Worm (Caenorhabditis elegans): ENCODE measurements around the gene F23H11.7.
A peak's percentile ranks its signal among the peaks of the same experiment; 100 is the strongest.

F23H11.7 gene

ce11 chrIII:919322-919721 lies at the start of gene F23H11.7:
Gene F23H11.7, minus strand, starts transcription at chrIII:919422.
- no peak for TF ChIP-seq nhr-10 (tag; optimal IDR thresholded peaks at IDR 0.05)
- no peak for TF ChIP-seq ceh-16 (tag; optimal IDR thresholded peaks at IDR 0.05)
- no peak for TF ChIP-seq C34F6.9 (tag; optimal IDR thresholded peaks at IDR 0.05)
- TF ChIP-seq alr-1 (tag; optimal IDR thresholded peaks at IDR 0.05): no peak
- TF ChIP-seq nhr-6 (tag; optimal IDR thresholded peaks at IDR 0.05): no peak
- no peak for TF ChIP-seq F13H6.1 (tag; optimal IDR thresholded peaks at IDR 0.05)
- TF ChIP-seq mbf-1 (tag; optimal IDR thresholded peaks at IDR 0.05): no peak
- TF ChIP-seq fos-1 (tag; optimal IDR thresholded peaks at IDR 0.05): no peak

ce11 chrIII:966259-966658 lies 47.0 kb upstream of the F23H11.7 start:
- TF ChIP-seq nhr-10 (tag; optimal IDR thresholded peaks at IDR 0.05): no peak
- TF ChIP-seq lin-11 (tag; optimal IDR thresholded peaks at IDR 0.05): no peak
- no peak for TF ChIP-seq C34F6.9 (tag; optimal IDR thresholded peaks at IDR 0.05)
- no peak for TF ChIP-seq ztf-11 (tag; optimal IDR thresholded peaks at IDR 0.05)
- TF ChIP-seq lin-39 (tag; optimal IDR thresholded peaks at IDR 0.05): no peak
- TF ChIP-seq fos-1 (tag; optimal IDR thresholded peaks at IDR 0.05): no peak
- TF ChIP-seq alr-1 (tag; optimal IDR thresholded peaks at IDR 0.05): no peak
- no peak for TF ChIP-seq unc-39 (tag; optimal IDR thresholded peaks at IDR 0.05)
- TF ChIP-seq egl-27 (tag; optimal IDR thresholded peaks at IDR 0.05): no peak
- TF ChIP-seq mdl-1 (tag; optimal IDR thresholded peaks at IDR 0.05): no peak
- no peak for TF ChIP-seq ztf-1 (GFP tag; conservative IDR thresholded peaks at IDR 0.05)
- TF ChIP-seq Y55F3AM.14 (GFP tag; optimal IDR thresholded peaks at IDR 0.05): no peak
- no peak for TF ChIP-seq nhr-237 (tag; optimal IDR thresholded peaks at IDR 0.05)
- TF ChIP-seq unc-62 (GFP tag; optimal IDR thresholded peaks at IDR 0.05): no peak

DNA sequence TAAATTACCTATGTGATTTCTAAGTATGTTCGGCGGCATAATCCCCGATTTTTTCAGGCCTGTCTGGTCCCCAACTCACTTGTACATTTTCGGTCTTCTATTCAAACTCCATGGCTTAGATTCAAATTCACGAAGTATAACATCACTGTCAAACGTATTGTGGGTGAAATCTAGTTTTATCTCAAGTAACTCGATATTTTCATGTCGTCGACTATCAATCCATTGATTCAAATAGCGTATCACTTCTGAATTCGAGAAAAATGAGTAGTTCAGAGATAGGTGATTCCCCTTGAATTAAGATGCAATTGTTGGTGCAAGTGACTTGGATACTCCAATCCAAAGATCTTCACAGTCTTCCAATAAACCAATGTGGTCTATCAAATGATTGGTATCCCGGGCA lies 45.4 kb upstream of the F23H11.7 start:
- no peak for TF ChIP-seq lsy-2 (tag; optimal IDR thresholded peaks at IDR 0.05)

- no peak for TF ChIP-seq nhr-12 (tag; optimal IDR thresholded peaks at IDR 0.05)
- no peak for TF ChIP-seq ceh-82 (tag; optimal IDR thresholded peaks at IDR 0.05)
- TF ChIP-seq fos-1 (tag; optimal IDR thresholded peaks at IDR 0.05): peak; percentile 35
- TF ChIP-seq F13H6.1 (tag; optimal IDR thresholded peaks at IDR 0.05): no peak
Measured at ce11 chrIII:961948-962347, 42.7 kb upstream of the F23H11.7 start, which contains the start of gene fbxa-51. Gene fbxa-51, plus strand, starts transcription at chrIII:962269.

DNA sequence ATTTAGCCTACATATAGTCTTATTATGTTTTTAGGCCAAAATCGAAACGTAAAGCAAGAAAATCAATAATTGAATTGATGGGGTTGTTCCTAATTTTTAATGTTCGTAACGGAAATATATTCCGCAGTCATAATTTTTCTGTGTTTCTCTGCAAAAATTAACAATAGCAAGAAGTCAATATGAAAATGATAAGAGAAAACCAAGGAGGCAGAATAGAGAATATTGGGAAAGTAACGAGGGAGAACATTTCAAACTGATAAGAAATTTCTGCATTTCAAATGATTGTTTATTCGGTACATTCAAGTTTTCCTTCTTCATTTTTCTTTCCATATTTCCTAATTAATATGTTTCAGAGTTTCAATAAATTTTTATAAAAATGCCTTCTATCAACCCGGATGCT lies 36.8 kb upstream of the F23H11.7 start, which contains the start of gene fbxa-54:
fbxa-54 (plus strand) TSS at position 354 of the 400 bp plus-strand sequence.
- no peak for TF ChIP-seq ztf-4 (tag; optimal IDR thresholded peaks at IDR 0.05)
- TF ChIP-seq nhr-129 (tag; optimal IDR thresholded peaks at IDR 0.05): no peak
- peak; percentile 9 for TF ChIP-seq gmeb-1 (tag; optimal IDR thresholded peaks at IDR 0.05)
- TF ChIP-seq nhr-11 (tag; optimal IDR thresholded peaks at IDR 0.05): no peak
- TF ChIP-seq fos-1 (tag; optimal IDR thresholded peaks at IDR 0.05): peak; percentile 84
- TF ChIP-seq ceh-16 (tag; optimal IDR thresholded peaks at IDR 0.05): no peak

ce11 chrIII:954553-954952 lies 35.3 kb upstream of the F23H11.7 start, which contains the start of the genes T12B5.15 and T12B5.14:
Gene T12B5.15, minus strand, starts transcription at chrIII:954653.
Gene T12B5.14, plus strand, starts transcription at chrIII:954873.
- TF ChIP-seq mdl-1 (tag; optimal IDR thresholded peaks at IDR 0.05): no peak
- no peak for TF ChIP-seq nhr-129 (tag; optimal IDR thresholded peaks at IDR 0.05)
- TF ChIP-seq nhr-10 (tag; optimal IDR thresholded peaks at IDR 0.05): no peak
- TF ChIP-seq aly-2 (tag; optimal IDR thresholded peaks at IDR 0.05): no peak
- no peak for TF ChIP-seq lsy-2 (tag; optimal IDR thresholded peaks at IDR 0.05)
- TF ChIP-seq nhr-11 (tag; optimal IDR thresholded peaks at IDR 0.05): no peak
- no peak for TF ChIP-seq ztf-1 (GFP tag; conservative IDR thresholded peaks at IDR 0.05)
- no peak for TF ChIP-seq mab-5 (tag; optimal IDR thresholded peaks at IDR 0.05)
- TF ChIP-seq mbf-1 (tag; optimal IDR thresholded peaks at IDR 0.05): no peak
- no peak for TF ChIP-seq ceh-16 (tag; optimal IDR thresholded peaks at IDR 0.05)
- TF ChIP-seq gmeb-1 (tag; optimal IDR thresholded peaks at IDR 0.05): no peak
- TF ChIP-seq nhr-6 (tag; optimal IDR thresholded peaks at IDR 0.05): no peak
- TF ChIP-seq nhr-23 (tag; optimal IDR thresholded peaks at IDR 0.05): no peak
- TF ChIP-seq ama-1 (optimal IDR thresholded peaks at IDR 0.05): no peak
- TF ChIP-seq sem-4 (tag; optimal IDR thresholded peaks at IDR 0.05): no peak

DNA sequence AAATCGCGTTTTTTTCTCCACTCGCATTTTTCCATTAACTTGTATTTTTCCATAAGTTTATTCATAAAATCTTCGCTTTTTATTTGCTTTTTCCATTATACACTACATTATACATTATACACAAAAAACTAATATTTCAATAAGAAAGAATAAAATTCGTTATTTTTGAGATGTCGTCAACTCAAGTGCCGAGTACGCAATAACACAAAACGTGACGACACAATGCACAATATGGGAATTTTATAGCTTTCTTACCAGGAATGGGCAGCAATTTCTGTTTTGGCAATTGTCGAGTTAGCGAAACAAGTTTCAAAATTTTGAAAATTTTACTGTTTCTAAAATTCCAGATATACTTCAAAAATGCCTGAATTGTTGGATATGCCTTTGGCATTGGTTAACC lies 33.0 kb upstream of the F23H11.7 start, which contains the start of gene fbxa-10:
fbxa-10 (plus strand) TSS at position 207 of the 400 bp plus-strand sequence.
- peak; percentile 21 for TF ChIP-seq C34F6.9 (tag; optimal IDR thresholded peaks at IDR 0.05)
- no peak for TF ChIP-seq R02D3.7 (tag; optimal IDR thresholded peaks at IDR 0.05)
- TF ChIP-seq alr-1 (tag; optimal IDR thresholded peaks at IDR 0.05): no peak
- TF ChIP-seq unc-55 (GFP tag; optimal IDR thresholded peaks at IDR 0.05): no peak
- no peak for TF ChIP-seq sma-3 (GFP tag; optimal IDR thresholded peaks at IDR 0.05)
- no peak for TF ChIP-seq mab-5 (tag; optimal IDR thresholded peaks at IDR 0.05)
- TF ChIP-seq peb-1 (tag; optimal IDR thresholded peaks at IDR 0.05): no peak
- peak; percentile 31 for TF ChIP-seq gmeb-1 (tag; optimal IDR thresholded peaks at IDR 0.05)
- TF ChIP-seq blmp-1 (tag; optimal IDR thresholded peaks at IDR 0.05; ENCODE audit: insufficient read depth): no peak
